Fruit fly (Drosophila melanogaster) whole organism, embryonic: ENCODE results near the gene AlaRS.

Experiments used
- CG14441 ChIP-seq: fragments of 200-800 bp; sonication (Bioruptor generic); IDR thresholded peaks from 2 replicates; pipeline ENCODE4 v1.3.6; 2022; ENCODE audit warnings: missing biosample characterization, missing genetic modification characterization
- CG7987 ChIP-seq: fragments of 200-800 bp; sonication (Bioruptor generic); optimal IDR thresholded peaks from 2 replicates; lab custom pipeline; 2018; ENCODE audit warnings: missing biosample characterization, mild to moderate bottlenecking, missing genetic modification characterization, moderate library complexity
- Doc3 ChIP-seq: fragments of 200-800 bp; sonication (Bioruptor generic); IDR thresholded peaks from 3 replicates; pipeline ENCODE4 v1.3.6; 2022; ENCODE audit warnings: missing biosample characterization, missing genetic modification characterization; ENCODE audit not compliant: partially characterized antibody
- Sin3A ChIP-seq: fragments of >200 bp; optimal IDR thresholded peaks from 2 replicates; lab custom pipeline; 2018
- gsb ChIP-seq: fragments of 200-800 bp; sonication (Bioruptor generic); IDR thresholded peaks from 2 replicates; pipeline ENCODE4 v1.3.6; 2022; ENCODE audit warnings: missing biosample characterization, missing genetic modification characterization

dm6 chr2L:8338039-8338438, 43.5 kb downstream of the AlaRS start, which contains the start of gene witty:
- TF ChIP-seq CG14441 (no peak), CG7987 (GFP tag; lab: Kevin White, UChicago) (no peak), Sin3A (no peak), gsb (GFP tag; lab: Robert Waterston, UW) (no peak), Doc3 (GFP tag; lab: Robert Waterston, UW) (no peak)
